Worm (Caenorhabditis elegans) whole organism, L4/young adult: Measurements from ENCODE around the gene cyp-13A6.

ENCODE experiments used
- W03F9.2 ChIP-seq: fragments of 150-350 bp; optimal IDR thresholded peaks from 2 replicates; lab custom pipeline; 2014; ENCODE audit warnings: missing biosample characterization, missing genetic modification characterization
- dao-5 ChIP-seq: sonication (generic microtip); optimal IDR thresholded peaks from 2 replicates; lab custom pipeline; 2016; ENCODE audit warnings: missing genotype, missing genetic modification characterization, moderate library complexity, missing compliant biosample characterization
- him-1 ChIP-seq: sonication (generic microtip); optimal IDR thresholded peaks from 2 replicates; lab custom pipeline; 2016; ENCODE audit warnings: missing genotype, missing genetic modification reagents, missing genetic modification characterization, missing compliant biosample characterization

ce11 chrII:9773892-9774581 lies 28.6 kb downstream of the cyp-13A6 start, which contains the start of gene ZK1321.4:
- TF ChIP-seq him-1 (tag; lab: Kevin White, UChicago): no peak
- no peak for TF ChIP-seq W03F9.2 (tag; lab: Kevin White, UChicago)
- no peak for TF ChIP-seq dao-5 (tag; lab: Kevin White, UChicago)
